Worm (Caenorhabditis elegans) whole organism, L2 larva: ENCODE measurements around the gene flp-2.

ENCODE experiments used
- F13H6.1 ChIP-seq: sonication (generic microtip); optimal IDR thresholded peaks from 2 replicates; lab custom pipeline; 2016; ENCODE audit warnings: missing genetic modification characterization, missing compliant biosample characterization
- Y55F3AM.14 ChIP-seq: fragments of 200-800 bp; sonication (Bioruptor generic); optimal IDR thresholded peaks from 2 replicates; lab custom pipeline; 2018; ENCODE audit warnings: mild to moderate bottlenecking, missing genetic modification characterization, missing compliant biosample characterization
- ZK546.5 ChIP-seq: sonication (generic microtip); optimal IDR thresholded peaks from 2 replicates; lab custom pipeline; 2017; ENCODE audit warnings: missing biosample characterization, missing genetic modification characterization
- alr-1 ChIP-seq: fragments of 150-350 bp; optimal IDR thresholded peaks from 2 replicates; lab custom pipeline; 2014; ENCODE audit warnings: missing biosample characterization, missing genetic modification characterization
- ama-1 ChIP-seq: fragments of 150-350 bp; optimal IDR thresholded peaks from 2 replicates; lab custom pipeline; 2018; ENCODE audit warnings: inconsistent platforms
- blmp-1 ChIP-seq: sonication (generic microtip); optimal IDR thresholded peaks from 2 replicates; lab custom pipeline; 2017; ENCODE audit warnings: missing genetic modification characterization, mild to moderate bottlenecking, missing compliant biosample characterization, antibody characterized with exemption, moderate library complexity; ENCODE audit not compliant: insufficient read depth
- ceh-16 ChIP-seq: fragments of 150-350 bp; optimal IDR thresholded peaks from 2 replicates; lab custom pipeline; 2014; ENCODE audit warnings: missing biosample characterization, missing genetic modification characterization
- ceh-82 ChIP-seq: fragments of 150-350 bp; optimal IDR thresholded peaks from 2 replicates; lab custom pipeline; 2014; ENCODE audit warnings: missing biosample characterization, missing genetic modification characterization
- crh-2 ChIP-seq: sonication (generic microtip); optimal IDR thresholded peaks from 2 replicates; lab custom pipeline; 2017; ENCODE audit warnings: missing biosample characterization, missing genetic modification characterization
- egl-27 ChIP-seq: sonication (generic microtip); optimal IDR thresholded peaks from 3 replicates; lab custom pipeline; 2017; ENCODE audit warnings: missing biosample characterization, missing genetic modification reagents, missing genetic modification characterization
- elt-1 ChIP-seq: fragments of 150-350 bp; optimal IDR thresholded peaks from 2 replicates; lab custom pipeline; 2014; ENCODE audit warnings: missing biosample characterization, missing genetic modification characterization
- fos-1 ChIP-seq: fragments of 150-350 bp; optimal IDR thresholded peaks from 2 replicates; lab custom pipeline; 2014; ENCODE audit warnings: missing biosample characterization, missing genetic modification characterization
- gmeb-1 ChIP-seq: fragments of 150-350 bp; optimal IDR thresholded peaks from 2 replicates; lab custom pipeline; 2014; ENCODE audit warnings: missing biosample characterization, missing genetic modification characterization
- lin-13 ChIP-seq: fragments of 150-350 bp; optimal IDR thresholded peaks from 2 replicates; lab custom pipeline; 2014; ENCODE audit warnings: missing biosample characterization, missing genetic modification reagents, missing genetic modification characterization
- lin-39 ChIP-seq: fragments of 150-350 bp; optimal IDR thresholded peaks from 2 replicates; lab custom pipeline; 2014; ENCODE audit warnings: missing biosample characterization, missing genetic modification reagents, missing genetic modification characterization
- lsy-2 ChIP-seq, 2 experiments: fragments of 150-350 bp in 1 of 2; sonication (generic microtip) in 1 of 2; optimal IDR thresholded peaks; 2 replicates each; lab custom pipeline; 2014 to 2017; ENCODE audit warnings: missing biosample characterization in 2 of 2, missing genetic modification characterization in 2 of 2
- mdl-1 ChIP-seq, 2 experiments: fragments of 150-350 bp in 1 of 2; sonication (generic microtip) in 1 of 2; optimal IDR thresholded peaks; 2 replicates each; lab custom pipeline; 2017; ENCODE audit warnings: missing biosample characterization in 2 of 2, missing genetic modification characterization in 2 of 2
- nhr-10 ChIP-seq: sonication (generic microtip); optimal IDR thresholded peaks from 2 replicates; lab custom pipeline; 2017; ENCODE audit warnings: missing biosample characterization, missing genetic modification characterization
- nhr-12 ChIP-seq: fragments of 150-350 bp; optimal IDR thresholded peaks from 2 replicates; lab custom pipeline; 2014; ENCODE audit warnings: missing biosample characterization, missing genetic modification characterization
- nhr-21 ChIP-seq: fragments of 150-350 bp; optimal IDR thresholded peaks from 2 replicates; lab custom pipeline; 2014; ENCODE audit warnings: missing biosample characterization, missing genetic modification characterization
- nhr-237 ChIP-seq: fragments of 150-350 bp; optimal IDR thresholded peaks from 2 replicates; lab custom pipeline; 2014; ENCODE audit warnings: missing biosample characterization, missing genetic modification characterization
- nhr-6 ChIP-seq: fragments of 150-350 bp; optimal IDR thresholded peaks from 2 replicates; lab custom pipeline; 2014; ENCODE audit warnings: missing biosample characterization, missing genetic modification characterization
- sem-4 ChIP-seq: fragments of 150-350 bp; optimal IDR thresholded peaks from 2 replicates; lab custom pipeline; 2014; ENCODE audit warnings: missing biosample characterization, missing genetic modification reagents, missing genetic modification characterization
- skn-1 ChIP-seq: sonication (generic microtip); optimal IDR thresholded peaks from 2 replicates; lab custom pipeline; 2017; ENCODE audit warnings: missing biosample characterization, missing genetic modification characterization
- sma-3 ChIP-seq: sonication (generic microtip); optimal IDR thresholded peaks from 2 replicates; lab custom pipeline; 2016; ENCODE audit warnings: missing genetic modification reagents, missing genetic modification characterization, missing compliant biosample characterization
- sma-9 ChIP-seq, 2 experiments: fragments of 150-350 bp in 1 of 2; sonication (generic microtip) in 1 of 2; optimal IDR thresholded peaks; 2 replicates each; lab custom pipeline; 2014 to 2016; ENCODE audit warnings: missing genetic modification characterization in 2 of 2, mild to moderate bottlenecking in 1 of 2, missing biosample characterization in 1 of 2, missing compliant biosample characterization in 1 of 2, missing genetic modification reagents in 1 of 2, moderate library complexity in 1 of 2
- snpc-4 ChIP-seq: fragments of 150-350 bp; optimal IDR thresholded peaks from 2 replicates; lab custom pipeline; 2014; ENCODE audit warnings: missing biosample characterization, missing genetic modification characterization
- unc-39 ChIP-seq: fragments of 150-350 bp; optimal IDR thresholded peaks from 2 replicates; lab custom pipeline; 2014; ENCODE audit warnings: missing biosample characterization, missing genetic modification characterization
- unc-62 ChIP-seq: fragments of 150-350 bp; optimal IDR thresholded peaks from 2 replicates; lab custom pipeline; 2014; ENCODE audit warnings: missing biosample characterization, missing genetic modification reagents, missing genetic modification characterization
- zag-1 ChIP-seq: fragments of 150-350 bp; optimal IDR thresholded peaks from 2 replicates; lab custom pipeline; 2014; ENCODE audit warnings: missing biosample characterization, missing genetic modification characterization
- ztf-1 ChIP-seq: fragments of 200-800 bp; sonication (Bioruptor generic); conservative IDR thresholded peaks from 2 replicates; pipeline ENCODE4 v1.3.6; 2022; ENCODE audit warnings: missing genetic modification characterization, missing compliant biosample characterization
- ztf-4 ChIP-seq: fragments of 150-350 bp; optimal IDR thresholded peaks from 2 replicates; lab custom pipeline; 2014; ENCODE audit warnings: missing biosample characterization, missing genetic modification characterization

flp-2 gene

ce11 chrX:10123015-10123414, 28.0 kb upstream of the flp-2 start:
- TF ChIP-seq nhr-12 (tag; lab: Kevin White, UChicago) (no peak), sma-3 (GFP tag; lab: Kevin White, UChicago) (no peak), gmeb-1 (no peak)

ce11 chrX:10113677-10114076, 18.6 kb upstream of the flp-2 start:
- no peak for TF ChIP-seq egl-27 (tag; lab: Kevin White, UChicago)
- no peak for TF ChIP-seq ama-1 (lab: Kevin White, UChicago)
- no peak for TF ChIP-seq unc-62 (GFP tag; lab: Kevin White, UChicago)
- TF ChIP-seq lin-39 (tag; lab: Kevin White, UChicago), result no peak
- no peak for TF ChIP-seq alr-1
- no peak for TF ChIP-seq blmp-1 (tag; lab: Kevin White, UChicago)
- TF ChIP-seq lsy-2 (tag; optimal IDR thresholded peaks at IDR 0.05; lab: Kevin White, UChicago), result no peak
- no peak for TF ChIP-seq snpc-4 (tag; lab: Kevin White, UChicago)
- no peak for TF ChIP-seq ceh-82 (tag; lab: Kevin White, UChicago)
- no peak for TF ChIP-seq F13H6.1 (tag; lab: Kevin White, UChicago)
- TF ChIP-seq unc-39 (tag; lab: Kevin White, UChicago), result no peak
- no peak for TF ChIP-seq ztf-4 (tag; lab: Kevin White, UChicago)
- TF ChIP-seq sma-3 (GFP tag; lab: Kevin White, UChicago), result no peak

- no peak for TF ChIP-seq nhr-237 (tag; lab: Kevin White, UChicago)
Observed at ce11 chrX:10092864-10093263, 2.2 kb downstream of the flp-2 start, which contains the start of gene flp-3. Gene flp-3, minus strand, starts transcription at chrX:10092964.

ce11 chrX:10087866-10088265, 7.2 kb downstream of the flp-2 start, which contains the start of gene flp-28:
Gene flp-28, minus strand, starts transcription at chrX:10087966.
- no peak for TF ChIP-seq ztf-4 (tag; lab: Kevin White, UChicago)
- TF ChIP-seq crh-2 (tag; lab: Kevin White, UChicago), result no peak
- no peak for TF ChIP-seq ztf-1 (GFP tag; lab: Robert Waterston, UW)
- TF ChIP-seq unc-62 (GFP tag; lab: Kevin White, UChicago), result no peak
- no peak for TF ChIP-seq alr-1
- no peak for TF ChIP-seq nhr-21 (tag; lab: Kevin White, UChicago)
- TF ChIP-seq ceh-16 (tag; lab: Kevin White, UChicago), result no peak
- no peak for TF ChIP-seq nhr-10
- TF ChIP-seq nhr-237 (tag; lab: Kevin White, UChicago), result no peak
- no peak for TF ChIP-seq fos-1 (tag; lab: Kevin White, UChicago)
- no peak for TF ChIP-seq sma-9 (GFP tag; optimal IDR thresholded peaks at IDR 0.05; lab: Kevin White, UChicago)
- TF ChIP-seq sma-9 (tag; optimal IDR thresholded peaks at IDR 0.05; lab: Kevin White, UChicago), result no peak
- no peak for TF ChIP-seq zag-1 (tag; lab: Kevin White, UChicago)
- no peak for TF ChIP-seq lin-13 (GFP tag; lab: Kevin White, UChicago)
- no peak for TF ChIP-seq mdl-1 (tag; optimal IDR thresholded peaks at IDR 0.05; lab: Kevin White, UChicago)
- TF ChIP-seq sem-4 (tag; lab: Kevin White, UChicago), result no peak
- TF ChIP-seq nhr-6, result no peak
- TF ChIP-seq elt-1 (tag; lab: Kevin White, UChicago), result no peak
- TF ChIP-seq ZK546.5, result no peak

- TF ChIP-seq Y55F3AM.14 (GFP tag; lab: Kevin White, UChicago) (no peak), sma-9 (GFP tag; optimal IDR thresholded peaks at IDR 0.05; lab: Kevin White, UChicago) (no peak), sma-9 (tag; optimal IDR thresholded peaks at IDR 0.05; lab: Kevin White, UChicago) (no peak), gmeb-1 (no peak), skn-1 (tag; lab: Kevin White, UChicago) (no peak), fos-1 (tag; lab: Kevin White, UChicago) (no peak), nhr-21 (tag; lab: Kevin White, UChicago) (no peak), nhr-10 (no peak)
Observed at ce11 chrX:10085073-10085472, 10.0 kb downstream of the flp-2 start.
